Worm (Caenorhabditis elegans) whole organism, young adult: ENCODE measurements around the gene xpf-1.
A peak's percentile ranks its signal among the peaks of the same experiment; 100 is the strongest.

Source experiments
- B0019.2 ChIP-seq: fragments of 200-800 bp; sonication (Bioruptor generic); conservative IDR thresholded peaks from 2 replicates; pipeline ENCODE4 v1.3.6; 2022; ENCODE audit warnings: missing genetic modification reagents, missing genetic modification characterization, missing compliant biosample characterization
- C17E4.6 ChIP-seq: fragments of 200-800 bp; sonication (Bioruptor generic); IDR thresholded peaks from 2 replicates; pipeline ENCODE4 v1.3.6; 2022; ENCODE audit warnings: missing genetic modification reagents, missing genetic modification characterization, missing compliant biosample characterization
- F49E8.2 ChIP-seq: sonication (generic microtip); optimal IDR thresholded peaks from 3 replicates; lab custom pipeline; 2017; ENCODE audit warnings: missing genetic modification characterization, mild to moderate bottlenecking, missing compliant biosample characterization, antibody characterized with exemption, moderate library complexity; ENCODE audit not compliant: insufficient read depth
- F52B5.7 ChIP-seq: sonication (generic microtip); optimal IDR thresholded peaks from 2 replicates; lab custom pipeline; 2016; ENCODE audit warnings: mild to moderate bottlenecking, missing genetic modification characterization, missing compliant biosample characterization
- K12H6.12 ChIP-seq: fragments of 200-800 bp; sonication (Bioruptor generic); optimal IDR thresholded peaks from 2 replicates; lab custom pipeline; 2018; ENCODE audit warnings: mild to moderate bottlenecking, missing genetic modification characterization, missing compliant biosample characterization
- T26A5.8 ChIP-seq: sonication (generic microtip); optimal IDR thresholded peaks from 2 replicates; lab custom pipeline; 2016; ENCODE audit warnings: missing genetic modification characterization, missing compliant biosample characterization
- Y53F4B.3 ChIP-seq: fragments of 200-800 bp; sonication (Bioruptor generic); IDR thresholded peaks from 2 replicates; pipeline ENCODE4 v1.3.6; 2022; ENCODE audit warnings: missing genetic modification reagents, missing genetic modification characterization, missing compliant biosample characterization
- Y53G8AR.9 ChIP-seq: fragments of 200-800 bp; sonication (Bioruptor generic); conservative IDR thresholded peaks from 2 replicates; pipeline ENCODE4 v1.3.6; 2022; ENCODE audit warnings: missing genetic modification reagents, missing genetic modification characterization, missing compliant biosample characterization
- Y56A3A.18 ChIP-seq: fragments of 200-800 bp; sonication (Bioruptor generic); IDR thresholded peaks from 2 replicates; pipeline ENCODE4 v1.3.6; 2022; ENCODE audit warnings: missing genetic modification reagents, missing genetic modification characterization, missing compliant biosample characterization
- Y95B8A.8 ChIP-seq: fragments of 200-800 bp; sonication (Bioruptor generic); IDR thresholded peaks from 2 replicates; pipeline ENCODE4 v1.3.6; 2022; ENCODE audit warnings: missing genetic modification reagents, missing genetic modification characterization, missing compliant biosample characterization
- aptf-3 ChIP-seq: fragments of 200-800 bp; sonication (Bioruptor generic); IDR thresholded peaks from 2 replicates; pipeline ENCODE4 v1.3.6; 2022; ENCODE audit warnings: missing genetic modification characterization, missing compliant biosample characterization
- athp-1 ChIP-seq: sonication (generic microtip); optimal IDR thresholded peaks from 2 replicates; lab custom pipeline; 2017; ENCODE audit warnings: mild to moderate bottlenecking, missing genetic modification characterization, missing compliant biosample characterization
- cebp-1 ChIP-seq, 2 experiments: fragments of 200-800 bp in 1 of 2; sonication (Bioruptor generic) in 1 of 2; sonication (generic microtip) in 1 of 2; IDR thresholded peaks in 1 of 2; optimal IDR thresholded peaks in 1 of 2; 2 replicates each; pipeline versions ENCODE4 v1.3.6 to Lab custom; 2017 to 2022; ENCODE audit warnings: missing compliant biosample characterization in 2 of 2, missing genetic modification characterization in 2 of 2, mild to moderate bottlenecking in 1 of 2, missing genetic modification reagents in 1 of 2, moderate library complexity in 1 of 2
- ceh-91 ChIP-seq: fragments of 200-800 bp; sonication (Bioruptor generic); IDR thresholded peaks from 2 replicates; pipeline ENCODE4 v1.3.6; 2022; ENCODE audit warnings: missing genetic modification reagents, missing genetic modification characterization, missing compliant biosample characterization
- dox-1 ChIP-seq: fragments of 200-800 bp; sonication (Bioruptor generic); IDR thresholded peaks from 2 replicates; pipeline ENCODE4 v1.3.6; 2022; ENCODE audit warnings: missing genetic modification reagents, missing genetic modification characterization, missing compliant biosample characterization
- egrh-3 ChIP-seq: fragments of 200-800 bp; sonication (Bioruptor generic); IDR thresholded peaks from 2 replicates; pipeline ENCODE4 v1.3.6; 2022; ENCODE audit warnings: missing genetic modification reagents, missing genetic modification characterization, missing compliant biosample characterization
- ekl-4 ChIP-seq: fragments of 200-800 bp; sonication (Bioruptor generic); IDR thresholded peaks from 2 replicates; pipeline ENCODE4 v1.3.6; 2022; ENCODE audit warnings: missing genetic modification reagents, missing genetic modification characterization, missing compliant biosample characterization
- fkh-3 ChIP-seq: sonication (generic microtip); optimal IDR thresholded peaks from 2 replicates; lab custom pipeline; 2016; ENCODE audit warnings: mild to moderate bottlenecking, missing genetic modification characterization, missing compliant biosample characterization
- gei-17 ChIP-seq: fragments of 200-800 bp; sonication (Bioruptor generic); optimal IDR thresholded peaks from 2 replicates; lab custom pipeline; 2018; ENCODE audit warnings: mild to moderate bottlenecking, missing genetic modification characterization, missing compliant biosample characterization
- hmg-1.2 ChIP-seq: fragments of 200-800 bp; sonication (Bioruptor generic); IDR thresholded peaks from 2 replicates; pipeline ENCODE4 v1.3.6; 2022; ENCODE audit warnings: missing genetic modification reagents, missing genetic modification characterization, missing compliant biosample characterization
- let-607 ChIP-seq, 2 experiments: fragments of 200-800 bp in 1 of 2; sonication (Bioruptor generic) in 1 of 2; sonication (generic microtip) in 1 of 2; optimal IDR thresholded peaks; 2 replicates each; lab custom pipeline; 2016 to 2018; ENCODE audit warnings: mild to moderate bottlenecking in 2 of 2, missing compliant biosample characterization in 2 of 2, missing genetic modification characterization in 2 of 2, moderate library complexity in 2 of 2, missing genotype in 1 of 2
- lin-40 ChIP-seq: sonication (generic microtip); optimal IDR thresholded peaks from 2 replicates; lab custom pipeline; 2016; ENCODE audit warnings: missing genetic modification characterization, mild to moderate bottlenecking, missing compliant biosample characterization, missing genotype, missing genetic modification reagents
- madf-6 ChIP-seq: fragments of 200-800 bp; sonication (Bioruptor generic); IDR thresholded peaks from 2 replicates; pipeline ENCODE4 v1.3.6; 2022; ENCODE audit warnings: missing genetic modification reagents, missing genetic modification characterization, missing compliant biosample characterization
- mcd-1 ChIP-seq: fragments of 200-800 bp; sonication (Bioruptor generic); IDR thresholded peaks from 2 replicates; pipeline ENCODE4 v1.3.6; 2022; ENCODE audit warnings: missing genetic modification reagents, missing genetic modification characterization, missing compliant biosample characterization
- nfyb-1 ChIP-seq: fragments of 200-800 bp; sonication (Bioruptor generic); IDR thresholded peaks from 2 replicates; pipeline ENCODE4 v1.3.6; 2022; ENCODE audit warnings: missing genetic modification reagents, missing genetic modification characterization, missing compliant biosample characterization
- nhr-27 ChIP-seq: fragments of 200-800 bp; sonication (Bioruptor generic); optimal IDR thresholded peaks from 2 replicates; lab custom pipeline; 2018; ENCODE audit warnings: mild to moderate bottlenecking, missing genetic modification characterization, moderate library complexity, missing compliant biosample characterization
- nhr-90 ChIP-seq: sonication (generic microtip); optimal IDR thresholded peaks from 2 replicates; lab custom pipeline; 2016; ENCODE audit warnings: missing genotype, mild to moderate bottlenecking, missing genetic modification characterization, missing compliant biosample characterization
- repo-1 ChIP-seq: sonication (generic microtip); optimal IDR thresholded peaks from 2 replicates; lab custom pipeline; 2017; ENCODE audit warnings: mild to moderate bottlenecking, missing genetic modification characterization, missing compliant biosample characterization
- snpc-4 ChIP-seq, 5 experiments: fragments of 150-350 bp in 1 of 5; sonication (generic microtip) in 4 of 5; optimal IDR thresholded peaks; 2 replicates each; lab custom pipeline; 2014 to 2018; ENCODE audit warnings: missing genetic modification characterization in 5 of 5, missing biosample characterization in 3 of 5, antibody characterized with exemption in 2 of 5, mild to moderate bottlenecking in 2 of 5, missing compliant biosample characterization in 2 of 5, missing genotype in 2 of 5, moderate library complexity in 2 of 5, missing genetic modification reagents in 1 of 5
- tbp1 ChIP-seq: fragments of 200-800 bp; sonication (Bioruptor generic); optimal IDR thresholded peaks from 2 replicates; lab custom pipeline; 2018; ENCODE audit warnings: mild to moderate bottlenecking, missing genetic modification characterization, missing compliant biosample characterization
- ztf-22 ChIP-seq: fragments of 200-800 bp; sonication (Bioruptor generic); optimal IDR thresholded peaks from 2 replicates; lab custom pipeline; 2018; ENCODE audit warnings: mild to moderate bottlenecking, missing genetic modification characterization, moderate library complexity, missing compliant biosample characterization

xpf-1 gene

ce11 chrII:11731174-11731724 is 35.3 kb downstream of the xpf-1 start (continued):
- TF ChIP-seq fkh-3 (tag; lab: Kevin White, UChicago) (peak; percentile 39), ceh-91 (GFP tag; lab: Robert Waterston, UW) (peak; percentile 23; the same call in 1 of the 2 replicates), madf-6 (GFP tag; lab: Robert Waterston, UW) (peak; percentile 20), Y95B8A.8 (GFP tag; lab: Robert Waterston, UW) (peak; percentile 49; the same call in 1 of the 2 replicates), repo-1 (tag; lab: Kevin White, UChicago) (peak; percentile 80), T26A5.8 (tag; lab: Kevin White, UChicago) (peak; percentile 26), gei-17 (GFP tag; lab: Kevin White, UChicago) (peak; percentile 67), F52B5.7 (tag; lab: Kevin White, UChicago) (no peak), F49E8.2 (tag; lab: Kevin White, UChicago) (no peak), nhr-90 (peak; percentile 48), mcd-1 (GFP tag; lab: Robert Waterston, UW) (peak; percentile 66), Y53G8AR.9 (GFP tag; lab: Robert Waterston, UW) (peak; percentile 92; the same call in 1 of the 2 replicates), let-607 (tag; optimal IDR thresholded peaks at IDR 0.05; lab: Kevin White, UChicago) (peak in 1 of 2 experiments; percentile 9), cebp-1 (GFP tag; IDR thresholded peaks at IDR 0.05; lab: Robert Waterston, UW) (no peak), cebp-1 (tag; optimal IDR thresholded peaks at IDR 0.05; lab: Kevin White, UChicago) (peak; percentile 42), hmg-1.2 (peak; percentile 15; the same call in 1 of the 2 replicates), C17E4.6 (GFP tag; lab: Robert Waterston, UW) (0 out of 2 replicates have a peak, but pooled peaks have one; percentile 6), athp-1 (peak; percentile 42), ekl-4 (peak; percentile 50; the same call in 1 of the 2 replicates), dox-1 (GFP tag; lab: Robert Waterston, UW) (0 out of 2 replicates have a peak, but pooled peaks have one; percentile 33), Y56A3A.18 (GFP tag; lab: Robert Waterston, UW) (peak; percentile 61; the same call in 1 of the 2 replicates), aptf-3 (GFP tag; lab: Robert Waterston, UW) (no peak), B0019.2 (GFP tag; lab: Robert Waterston, UW) (no peak), K12H6.12 (peak; percentile 6)

- TF ChIP-seq snpc-4 (GFP tag; optimal IDR thresholded peaks at IDR 0.05; lab: Kevin White, UChicago) (no peak), snpc-4 (tag; optimal IDR thresholded peaks at IDR 0.05; lab: Kevin White, UChicago) (peak in 1 of 4 experiments; percentile 14), egrh-3 (GFP tag; lab: Robert Waterston, UW) (no peak)
Measured at ce11 chrII:11732513-11732912, 36.5 kb downstream of the xpf-1 start, which contains the start of gene F13D12.8. Gene F13D12.8, minus strand, starts transcription at chrII:11732594.

- TF ChIP-seq athp-1: no peak
Measured at ce11 chrII:11733850-11734249, 37.9 kb downstream of the xpf-1 start.

- TF ChIP-seq lin-40 (tag; lab: Kevin White, UChicago) (peak; percentile 15), nhr-27 (tag; lab: Kevin White, UChicago) (no peak), ztf-22 (GFP tag; lab: Kevin White, UChicago) (no peak), tbp1 (no peak), nfyb-1 (GFP tag; lab: Robert Waterston, UW) (no peak), hmg-1.2 (peak; percentile 82), Y53F4B.3 (no peak)
- TF ChIP-seq, all 124 proteins: peak for 2
Measured at ce11 chrII:11737347-11737746, 41.4 kb downstream of the xpf-1 start.
